Worm (Caenorhabditis elegans) whole organism, midembryonic: Measurements from ENCODE around the gene bath-42.

Experiments
- T22C8.4 ChIP-seq: fragments of 200-800 bp; sonication (Bioruptor generic); IDR thresholded peaks from 2 replicates; pipeline ENCODE4 v1.3.6; 2022; ENCODE audit warnings: missing genetic modification characterization, missing compliant biosample characterization
- cog-1 ChIP-seq: sonication (generic microtip); optimal IDR thresholded peaks from 2 replicates; lab custom pipeline; 2016; ENCODE audit warnings: missing genetic modification characterization, missing compliant biosample characterization
- flt-1 ChIP-seq: fragments of 200-800 bp; sonication (Bioruptor generic); IDR thresholded peaks from 2 replicates; pipeline ENCODE4 v1.3.6; 2022; ENCODE audit warnings: missing genetic modification characterization, missing compliant biosample characterization
- klf-2 ChIP-seq: fragments of 200-800 bp; sonication (Bioruptor generic); conservative IDR thresholded peaks from 2 replicates; pipeline ENCODE4 v1.3.6; 2022; ENCODE audit warnings: missing genetic modification reagents, missing genetic modification characterization, missing compliant biosample characterization
- med-1 ChIP-seq: sonication (generic microtip); optimal IDR thresholded peaks from 2 replicates; lab custom pipeline; 2017; ENCODE audit warnings: missing genetic modification characterization, mild to moderate bottlenecking, missing compliant biosample characterization, antibody characterized with exemption, missing genetic modification reagents; ENCODE audit not compliant: insufficient read depth
- ref-1 ChIP-seq: fragments of 200-800 bp; sonication (Bioruptor generic); conservative IDR thresholded peaks from 2 replicates; pipeline ENCODE4 v1.3.6; 2022; ENCODE audit warnings: missing genetic modification reagents, missing genetic modification characterization, missing compliant biosample characterization
- tab-1 ChIP-seq: fragments of 200-800 bp; sonication (Bioruptor generic); IDR thresholded peaks from 2 replicates; pipeline ENCODE4 v1.3.6; 2022; ENCODE audit warnings: missing genetic modification characterization, missing compliant biosample characterization
- ztf-23 ChIP-seq: fragments of 200-800 bp; sonication (Bioruptor generic); IDR thresholded peaks from 2 replicates; pipeline ENCODE4 v1.3.6; 2022; ENCODE audit warnings: missing genetic modification reagents, missing genetic modification characterization, missing compliant biosample characterization
- ztf-29 ChIP-seq: fragments of 200-800 bp; sonication (Bioruptor generic); IDR thresholded peaks from 2 replicates; pipeline ENCODE4 v1.3.6; 2022; ENCODE audit warnings: missing genetic modification reagents, missing genetic modification characterization, missing compliant biosample characterization

- TF ChIP-seq ref-1 (GFP tag; lab: Robert Waterston, UW) = no peak
- no peak for TF ChIP-seq med-1
- no peak for TF ChIP-seq flt-1
- no peak for TF ChIP-seq cog-1 (tag; lab: Kevin White, UChicago)
- no peak for TF ChIP-seq ztf-23
- TF ChIP-seq T22C8.4 (GFP tag; lab: Robert Waterston, UW) = no peak
- no peak for TF ChIP-seq klf-2 (GFP tag; lab: Robert Waterston, UW)
- no peak for TF ChIP-seq ztf-29 (GFP tag; lab: Robert Waterston, UW)
- TF ChIP-seq tab-1 (GFP tag; lab: Robert Waterston, UW) = no peak
Observed at ce11 chrIII:8158140-8158786, 4.9 kb downstream of the bath-42 start, which contains the start of gene atg-13.
